Fruit fly (Drosophila melanogaster): ENCODE measurements around the gene CG6996.

The CG6996 gene

dm6 chr3L:20186294-20187020, 20.9 kb upstream of the CG6996 start (continued):
- no peak for TF ChIP-seq CG3407 (GFP tag; optimal IDR thresholded peaks at IDR 0.05)
- no peak for TF ChIP-seq Poxn (GFP tag; IDR thresholded peaks at IDR 0.05)
- 0 out of 3 replicates have a peak, but pooled peaks have one; percentile 38 for TF ChIP-seq knrl (GFP tag; IDR thresholded peaks at IDR 0.05; ENCODE audit: partially characterized antibody)
- 0 out of 2 replicates have a peak, but pooled peaks have one; percentile 0 for TF ChIP-seq vvl (GFP tag; IDR thresholded peaks at IDR 0.05)
- no peak for TF ChIP-seq Mes4 (GFP tag; optimal IDR thresholded peaks at IDR 0.05)
- TF ChIP-seq chinmo (GFP tag; IDR thresholded peaks at IDR 0.05; ENCODE audit: partially characterized antibody) = peak; percentile 76; the same call in 1 of the 4 replicates
- TF ChIP-seq Eip74EF (GFP tag; optimal IDR thresholded peaks at IDR 0.05) = peak in 1 of 2 experiments; percentile 33
- peak; percentile 18 for TF ChIP-seq yki (optimal IDR thresholded peaks at IDR 0.05)
- TF ChIP-seq crc (GFP tag; optimal IDR thresholded peaks at IDR 0.05) = no peak
- no peak for TF ChIP-seq sc (optimal IDR thresholded peaks at IDR 0.05)
- TF ChIP-seq sc (GFP tag; optimal IDR thresholded peaks at IDR 0.05) = peak; percentile 40
- 0 out of 2 replicates have a peak, but pooled peaks have one; percentile 19 for TF ChIP-seq sna (GFP tag; IDR thresholded peaks at IDR 0.05; ENCODE audit: partially characterized antibody)
- TF ChIP-seq sd (tag; optimal IDR thresholded peaks at IDR 0.05) = peak; percentile 70
- peak; percentile 12 for TF ChIP-seq B-H2 (GFP tag; optimal IDR thresholded peaks at IDR 0.05)
- TF ChIP-seq ewg (GFP tag; optimal IDR thresholded peaks at IDR 0.05) = peak; percentile 44
- no peak for TF ChIP-seq Camta (GFP tag; optimal IDR thresholded peaks at IDR 0.05)
- peak; percentile 19 for TF ChIP-seq HmgZ (tag; optimal IDR thresholded peaks at IDR 0.05)
- peak in 1 of 3 experiments; percentile 50 for TF ChIP-seq Stat92E (GFP tag; optimal IDR thresholded peaks at IDR 0.05)
- peak; percentile 8 for TF ChIP-seq CG4707 (GFP tag; optimal IDR thresholded peaks at IDR 0.05)
- peak; percentile 80 for TF ChIP-seq stwl (tag; optimal IDR thresholded peaks at IDR 0.05)
- TF ChIP-seq CG18619 (GFP tag; optimal IDR thresholded peaks at IDR 0.05) = peak; percentile 6
- TF ChIP-seq lola (GFP tag; optimal IDR thresholded peaks at IDR 0.05) = peak in 2 of 3 experiments; percentile 7 to 19
- TF ChIP-seq CG13424 (tag; optimal IDR thresholded peaks at IDR 0.05) = peak; percentile 3
- TF ChIP-seq CG13287 (GFP tag; IDR thresholded peaks at IDR 0.05; ENCODE audit: partially characterized antibody) = 0 out of 2 replicates have a peak, but pooled peaks have one; percentile 22
- peak; percentile 29; the same call in 1 of the 3 replicates for TF ChIP-seq CG17361 (GFP tag; IDR thresholded peaks at IDR 0.05)
- TF ChIP-seq CG17829 (tag; optimal IDR thresholded peaks at IDR 0.05) = peak; percentile 34
- TF ChIP-seq Med (GFP tag) = peak; percentile 61
- peak; percentile 76 for TF ChIP-seq CG12659 (GFP tag; optimal IDR thresholded peaks at IDR 0.05)
- TF ChIP-seq Abd-B (GFP tag; optimal IDR thresholded peaks at IDR 0.05) = peak; percentile 42
- TF ChIP-seq gsb-n (tag; optimal IDR thresholded peaks at IDR 0.05) = peak; percentile 16
- peak; percentile 2 for TF ChIP-seq CG18262 (tag; optimal IDR thresholded peaks at IDR 0.05)
- TF ChIP-seq Hr78 (GFP tag; optimal IDR thresholded peaks at IDR 0.05) = peak in 1 of 2 experiments; percentile 36
- TF ChIP-seq tap (tag; optimal IDR thresholded peaks at IDR 0.05) = peak; percentile 19
- peak; percentile 42 for TF ChIP-seq CG7839 (tag; optimal IDR thresholded peaks at IDR 0.05)
- peak; percentile 49 for TF ChIP-seq CG33557 (GFP tag; optimal IDR thresholded peaks at IDR 0.05)
- no peak for TF ChIP-seq CG17612 (GFP tag; IDR thresholded peaks at IDR 0.05)
- TF ChIP-seq esg (GFP tag; conservative IDR thresholded peaks at IDR 0.05) = no peak
- TF ChIP-seq C15 (GFP tag; IDR thresholded peaks at IDR 0.05) = no peak
- TF ChIP-seq CG15601 (tag; optimal IDR thresholded peaks at IDR 0.05) = peak; percentile 61
- peak; percentile 11 for TF ChIP-seq Vsx1 (GFP tag; optimal IDR thresholded peaks at IDR 0.05)
- TF ChIP-seq sens (GFP tag) = peak; percentile 43
- TF ChIP-seq tll (GFP tag; optimal IDR thresholded peaks at IDR 0.05) = no peak
- TF ChIP-seq Dp (GFP tag; optimal IDR thresholded peaks at IDR 0.05) = peak; percentile 73
- no peak for TF ChIP-seq mirr (GFP tag; optimal IDR thresholded peaks at IDR 0.05)
- no peak for TF ChIP-seq Side (GFP tag; optimal IDR thresholded peaks at IDR 0.05)
- TF ChIP-seq Nf-YC (tag; optimal IDR thresholded peaks at IDR 0.05) = peak; percentile 35
- no peak for TF ChIP-seq NC2α (GFP tag; optimal IDR thresholded peaks at IDR 0.05)

Measured in whole organism, embryonic.